Fruit fly (Drosophila melanogaster) whole organism, embryonic: ENCODE results near the gene CG1440.
A peak's percentile ranks its signal among the peaks of the same experiment; 100 is the strongest.

ENCODE experiments used
- ATbp ChIP-seq: fragments of 200-800 bp; sonication (Bioruptor generic); optimal IDR thresholded peaks from 2 replicates; lab custom pipeline; 2017; ENCODE audit warnings: missing biosample characterization, mild to moderate bottlenecking, missing genetic modification characterization, missing genetic modification reagents
- CG10209 ChIP-seq: fragments of 200-800 bp; sonication (Bioruptor generic); optimal IDR thresholded peaks from 3 replicates; lab custom pipeline; 2017; ENCODE audit warnings: missing biosample characterization, mild to moderate bottlenecking, missing genetic modification characterization, missing genetic modification reagents
- CG10366 ChIP-seq: fragments of 200-800 bp; sonication (Bioruptor generic); IDR thresholded peaks from 2 replicates; pipeline ENCODE4 v1.3.6; 2022; ENCODE audit warnings: missing biosample characterization, missing genetic modification characterization
- CG11247 ChIP-seq: fragments of 200-800 bp; sonication (Bioruptor generic); IDR thresholded peaks from 2 replicates; pipeline ENCODE4 v1.3.6; 2022; ENCODE audit warnings: missing biosample characterization, missing genetic modification characterization
- CG13624 ChIP-seq: fragments of 200-800 bp; sonication (Bioruptor generic); optimal IDR thresholded peaks from 2 replicates; lab custom pipeline; 2016; ENCODE audit warnings: missing biosample characterization, missing genetic modification characterization
- CG1603 ChIP-seq: fragments of 200-800 bp; sonication (Bioruptor generic); optimal IDR thresholded peaks from 2 replicates; lab custom pipeline; 2019; ENCODE audit warnings: missing biosample characterization, mild to moderate bottlenecking, missing genetic modification characterization, moderate library complexity
- CG17829 ChIP-seq: fragments of 200-800 bp; optimal IDR thresholded peaks from 2 replicates; lab custom pipeline; 2019; ENCODE audit warnings: missing biosample characterization, mild to moderate bottlenecking, missing genetic modification characterization, moderate library complexity
- CG18262 ChIP-seq: fragments of 200-800 bp; optimal IDR thresholded peaks from 3 replicates; lab custom pipeline; 2019; ENCODE audit warnings: missing biosample characterization, mild to moderate bottlenecking, missing genetic modification characterization, moderate library complexity
- CG2199 ChIP-seq: fragments of 200-800 bp; sonication (Bioruptor generic); IDR thresholded peaks from 3 replicates; pipeline ENCODE4 v1.3.6; 2022; ENCODE audit warnings: missing biosample characterization, missing genetic modification characterization
- CG3838 ChIP-seq: fragments of 200-800 bp; sonication (Bioruptor generic); optimal IDR thresholded peaks from 3 replicates; lab custom pipeline; 2016; ENCODE audit warnings: missing biosample characterization, missing genetic modification characterization
- CG4854 ChIP-seq: fragments of 200-800 bp; sonication (Bioruptor generic); optimal IDR thresholded peaks from 2 replicates; lab custom pipeline; 2016; ENCODE audit warnings: missing biosample characterization, missing genetic modification characterization, inconsistent platforms
- CG6683 ChIP-seq: fragments of 200-800 bp; sonication (Bioruptor generic); optimal IDR thresholded peaks from 2 replicates; lab custom pipeline; 2017; ENCODE audit warnings: missing biosample characterization, mild to moderate bottlenecking, missing genetic modification characterization, missing genetic modification reagents
- CTCF ChIP-seq: fragments of 200-800 bp; sonication (Bioruptor generic); optimal IDR thresholded peaks from 2 replicates; lab custom pipeline; 2017; ENCODE audit warnings: missing biosample characterization, mild to moderate bottlenecking, missing genetic modification characterization, moderate library complexity
- Chrac-16 ChIP-seq: fragments of 200-800 bp; sonication (Bioruptor generic); optimal IDR thresholded peaks from 3 replicates; lab custom pipeline; 2016; ENCODE audit warnings: missing biosample characterization, missing genetic modification characterization
- Doc3 ChIP-seq: fragments of 200-800 bp; sonication (Bioruptor generic); IDR thresholded peaks from 3 replicates; pipeline ENCODE4 v1.3.6; 2022; ENCODE audit warnings: missing biosample characterization, missing genetic modification characterization; ENCODE audit not compliant: partially characterized antibody
- Fer1 ChIP-seq: fragments of 200-800 bp; sonication (Bioruptor generic); optimal IDR thresholded peaks from 2 replicates; lab custom pipeline; 2017; ENCODE audit warnings: missing biosample characterization, mild to moderate bottlenecking, missing genetic modification characterization
- Kr ChIP-seq: fragments of 200-800 bp; sonication (Bioruptor generic); optimal IDR thresholded peaks from 2 replicates; lab custom pipeline; 2017; ENCODE audit warnings: missing biosample characterization, mild to moderate bottlenecking, missing genetic modification characterization
- Lpt ChIP-seq: fragments of >200 bp; optimal IDR thresholded peaks from 2 replicates; lab custom pipeline; 2018; ENCODE audit warnings: missing biosample characterization, missing genetic modification characterization
- MESR4 ChIP-seq: fragments of 200-800 bp; sonication (Bioruptor generic); optimal IDR thresholded peaks from 2 replicates; lab custom pipeline; 2018; ENCODE audit warnings: missing biosample characterization, mild to moderate bottlenecking, missing genetic modification characterization, moderate library complexity
- Oli ChIP-seq: fragments of 200-800 bp; sonication (Bioruptor generic); optimal IDR thresholded peaks from 2 replicates; lab custom pipeline; 2018; ENCODE audit warnings: missing biosample characterization, mild to moderate bottlenecking, missing genetic modification characterization, moderate library complexity
- Ravus ChIP-seq: fragments of 200-800 bp; sonication (Bioruptor generic); IDR thresholded peaks from 2 replicates; pipeline ENCODE4 v1.3.6; 2022; ENCODE audit warnings: missing biosample characterization, missing genetic modification characterization
- Rfx ChIP-seq: fragments of 200-800 bp; sonication (Bioruptor generic); IDR thresholded peaks from 2 replicates; pipeline ENCODE4 v1.3.6; 2022; ENCODE audit warnings: missing biosample characterization, missing genetic modification characterization
- Sox100B ChIP-seq: fragments of 200-800 bp; sonication (Bioruptor generic); optimal IDR thresholded peaks from 3 replicates; lab custom pipeline; 2018; ENCODE audit warnings: missing biosample characterization, mild to moderate bottlenecking, missing genetic modification characterization
- Sox102F ChIP-seq: fragments of 200-800 bp; sonication (Bioruptor generic); optimal IDR thresholded peaks from 2 replicates; lab custom pipeline; 2018; ENCODE audit warnings: missing biosample characterization, mild to moderate bottlenecking, missing genetic modification characterization, moderate library complexity
- Sry-δ ChIP-seq: fragments of 200-800 bp; sonication (Bioruptor generic); optimal IDR thresholded peaks from 2 replicates; lab custom pipeline; 2016; ENCODE audit warnings: missing biosample characterization, missing genetic modification characterization
- Stat92E ChIP-seq, 3 experiments: fragments of >200 bp in 2 of 3; fragments of 200-800 bp in 1 of 3; sonication (Bioruptor generic) in 1 of 3; optimal IDR thresholded peaks; 2 replicates each; lab custom pipeline; 2017 to 2019; ENCODE audit warnings: missing biosample characterization in 3 of 3, missing genetic modification characterization in 3 of 3, mild to moderate bottlenecking in 1 of 3, moderate library complexity in 1 of 3
- Taf1 ChIP-seq: fragments of 200-800 bp; sonication (Bioruptor generic); IDR thresholded peaks from 2 replicates; pipeline ENCODE4 v1.3.6; 2022; ENCODE audit warnings: missing biosample characterization, missing genetic modification characterization
- Vsx1 ChIP-seq: fragments of 200-800 bp; sonication (Bioruptor generic); optimal IDR thresholded peaks from 2 replicates; lab custom pipeline; 2017; ENCODE audit warnings: missing biosample characterization, mild to moderate bottlenecking, missing genetic modification characterization, missing genetic modification reagents
- Xbp1 ChIP-seq: fragments of 200-800 bp; sonication (Bioruptor generic); optimal IDR thresholded peaks from 3 replicates; lab custom pipeline; 2016; ENCODE audit warnings: missing biosample characterization, mild to moderate bottlenecking, missing genetic modification characterization
- ab ChIP-seq: fragments of 200-800 bp; sonication (Bioruptor generic); optimal IDR thresholded peaks from 2 replicates; lab custom pipeline; 2016; ENCODE audit warnings: missing biosample characterization, missing genetic modification characterization
- ac ChIP-seq: fragments of 200-800 bp; sonication (Bioruptor generic); optimal IDR thresholded peaks from 3 replicates; lab custom pipeline; 2017; ENCODE audit warnings: missing biosample characterization, mild to moderate bottlenecking, missing genetic modification characterization
- aop ChIP-seq: fragments of 200-800 bp; sonication (Bioruptor generic); IDR thresholded peaks from 2 replicates; pipeline ENCODE4 v1.3.6; 2022; ENCODE audit warnings: missing biosample characterization, missing genetic modification characterization
- dmrt11E ChIP-seq: fragments of 200-800 bp; sonication (Bioruptor generic); optimal IDR thresholded peaks from 3 replicates; lab custom pipeline; 2018; ENCODE audit warnings: missing biosample characterization, mild to moderate bottlenecking, missing genetic modification characterization, moderate library complexity
- en ChIP-seq: fragments of 200-800 bp; sonication (Bioruptor generic); optimal IDR thresholded peaks from 2 replicates; lab custom pipeline; 2016; ENCODE audit warnings: missing biosample characterization, missing genetic modification characterization
- exex ChIP-seq: fragments of 200-800 bp; sonication (Bioruptor generic); optimal IDR thresholded peaks from 4 replicates; lab custom pipeline; 2018; ENCODE audit warnings: missing biosample characterization, mild to moderate bottlenecking, missing genetic modification characterization, moderate library complexity
- gce ChIP-seq: fragments of 200-800 bp; sonication (Bioruptor generic); IDR thresholded peaks from 3 replicates; pipeline ENCODE4 v1.3.6; 2022; ENCODE audit warnings: missing biosample characterization, missing genetic modification characterization
- insv ChIP-seq, 2 experiments: fragments of 200-800 bp; sonication (Bioruptor generic); optimal IDR thresholded peaks; 3 replicates each; lab custom pipeline; 2016 to 2018; ENCODE audit warnings: missing biosample characterization in 2 of 2, missing genetic modification characterization in 2 of 2
- lmd ChIP-seq: fragments of 200-800 bp; sonication (Bioruptor generic); IDR thresholded peaks from 2 replicates; pipeline ENCODE4 v1.3.6; 2022; ENCODE audit warnings: missing biosample characterization, missing genetic modification characterization
- nerfin-1 ChIP-seq: fragments of 200-800 bp; sonication (Bioruptor generic); optimal IDR thresholded peaks from 3 replicates; lab custom pipeline; 2019; ENCODE audit warnings: missing biosample characterization, mild to moderate bottlenecking, missing genetic modification characterization, moderate library complexity
- nom ChIP-seq: fragments of 200-800 bp; sonication (Bioruptor generic); optimal IDR thresholded peaks from 2 replicates; lab custom pipeline; 2017; ENCODE audit warnings: missing biosample characterization, missing genetic modification characterization, mild to moderate bottlenecking, moderate library complexity, missing genetic modification reagents
- psq ChIP-seq: fragments of 200-800 bp; sonication (Bioruptor generic); optimal IDR thresholded peaks from 2 replicates; lab custom pipeline; 2017; ENCODE audit warnings: missing biosample characterization, missing genetic modification characterization
- pum ChIP-seq: fragments of 200-800 bp; sonication (Bioruptor generic); optimal IDR thresholded peaks from 2 replicates; lab custom pipeline; 2016; ENCODE audit warnings: missing biosample characterization, missing genetic modification characterization
- pzg ChIP-seq: fragments of 200-800 bp; sonication (Bioruptor generic); optimal IDR thresholded peaks from 3 replicates; lab custom pipeline; 2018; ENCODE audit warnings: missing biosample characterization, mild to moderate bottlenecking, missing genetic modification characterization, moderate library complexity
- ro ChIP-seq: fragments of 200-800 bp; sonication (Bioruptor generic); IDR thresholded peaks from 2 replicates; pipeline ENCODE4 v1.3.6; 2022; ENCODE audit warnings: missing biosample characterization, missing genetic modification characterization
- scrt ChIP-seq: fragments of 200-800 bp; sonication (Bioruptor generic); optimal IDR thresholded peaks from 2 replicates; lab custom pipeline; 2018; ENCODE audit warnings: missing biosample characterization, mild to moderate bottlenecking, missing genetic modification characterization, moderate library complexity
- sisA ChIP-seq: fragments of 200-800 bp; sonication (Bioruptor generic); IDR thresholded peaks from 2 replicates; pipeline ENCODE4 v1.3.6; 2022; ENCODE audit warnings: missing biosample characterization, missing genetic modification characterization
- ssp ChIP-seq: fragments of 200-800 bp; sonication (Bioruptor generic); IDR thresholded peaks from 2 replicates; pipeline ENCODE4 v1.3.6; 2022; ENCODE audit warnings: missing biosample characterization, missing genetic modification characterization
- unpg ChIP-seq: fragments of 200-800 bp; sonication (Bioruptor generic); optimal IDR thresholded peaks from 3 replicates; lab custom pipeline; 2018; ENCODE audit warnings: missing biosample characterization, mild to moderate bottlenecking, missing genetic modification characterization, moderate library complexity
- wor ChIP-seq: fragments of 200-800 bp; sonication (Bioruptor generic); IDR thresholded peaks from 2 replicates; pipeline ENCODE4 v1.3.6; 2022; ENCODE audit warnings: missing biosample characterization, missing genetic modification characterization
- z ChIP-seq: fragments of 200-800 bp; sonication (Bioruptor generic); IDR thresholded peaks from 3 replicates; pipeline ENCODE4 v1.3.6; 2022; ENCODE audit warnings: missing biosample characterization, missing genetic modification characterization
- zfh1 ChIP-seq: fragments of 200-800 bp; sonication (Bioruptor generic); IDR thresholded peaks from 3 replicates; pipeline ENCODE4 v1.3.6; 2022; ENCODE audit warnings: missing biosample characterization, missing genetic modification characterization

Gene CG1440

dm6 chrX:8407124-8407775 is 29.6 kb upstream of the CG1440 start, which contains the start of gene PIG-T (continued):
- TF ChIP-seq Stat92E (GFP tag; optimal IDR thresholded peaks at IDR 0.05; lab: Kevin White, UChicago): no peak
- TF ChIP-seq unpg (GFP tag; lab: Kevin White, UChicago): no peak
- no peak for TF ChIP-seq Fer1 (GFP tag; lab: Kevin White, UChicago)
- TF ChIP-seq Sox100B: no peak
- TF ChIP-seq Taf1 (GFP tag; lab: Robert Waterston, UW): no peak
- no peak for TF ChIP-seq aop (GFP tag; lab: Robert Waterston, UW)
- TF ChIP-seq Chrac-16: no peak
- TF ChIP-seq CG13624 (GFP tag; lab: Kevin White, UChicago): no peak
- TF ChIP-seq CG6683: no peak
- no peak for TF ChIP-seq Ravus
- no peak for TF ChIP-seq psq (GFP tag; lab: Kevin White, UChicago)
- TF ChIP-seq Vsx1: no peak
- TF ChIP-seq Kr (GFP tag; lab: Kevin White, UChicago): no peak
- no peak for TF ChIP-seq zfh1 (GFP tag; lab: Robert Waterston, UW)
- no peak for TF ChIP-seq Oli
- no peak for TF ChIP-seq CG10209 (GFP tag; lab: Kevin White, UChicago)
- peak; percentile 17; the same call in 1 of the 2 replicates for TF ChIP-seq Rfx
- TF ChIP-seq pzg (GFP tag; lab: Kevin White, UChicago): peak; percentile 82
- no peak for TF ChIP-seq dmrt11E
- no peak for TF ChIP-seq exex (tag; lab: Kevin White, UChicago)
- no peak for TF ChIP-seq nom
- TF ChIP-seq CG11247 (GFP tag; lab: Robert Waterston, UW): no peak
- TF ChIP-seq Lpt: no peak
- TF ChIP-seq CG17829 (tag; lab: Kevin White, UChicago): peak; percentile 24
- no peak for TF ChIP-seq Sox102F (GFP tag; lab: Kevin White, UChicago)
- TF ChIP-seq CG10366 (GFP tag; lab: Robert Waterston, UW): no peak
- no peak for TF ChIP-seq ssp
- no peak for TF ChIP-seq gce (GFP tag; lab: Robert Waterston, UW)
- TF ChIP-seq Doc3 (GFP tag; lab: Robert Waterston, UW): no peak
- TF ChIP-seq lmd: no peak
- no peak for TF ChIP-seq ro (GFP tag; lab: Robert Waterston, UW)
- TF ChIP-seq Sry-δ (GFP tag; lab: Kevin White, UChicago): peak; percentile 78
- TF ChIP-seq wor (GFP tag; lab: Robert Waterston, UW): no peak
- TF ChIP-seq scrt (GFP tag; lab: Kevin White, UChicago): no peak
- peak; percentile 22 for TF ChIP-seq nerfin-1 (tag; lab: Kevin White, UChicago)
- TF ChIP-seq ATbp (GFP tag; lab: Kevin White, UChicago): no peak
- TF ChIP-seq CG4854 (GFP tag; lab: Kevin White, UChicago): no peak
- no peak for TF ChIP-seq CTCF (GFP tag; lab: Kevin White, UChicago)
- peak; percentile 67 for TF ChIP-seq CG1603 (tag; lab: Kevin White, UChicago)
- no peak for TF ChIP-seq pum
- TF ChIP-seq sisA (GFP tag; lab: Robert Waterston, UW): no peak
- no peak for TF ChIP-seq ab
- no peak for TF ChIP-seq en (GFP tag; lab: Kevin White, UChicago)
- TF ChIP-seq z: no peak
- TF ChIP-seq CG18262 (tag; lab: Kevin White, UChicago): no peak
- peak; percentile 3 for TF ChIP-seq Xbp1 (GFP tag; lab: Kevin White, UChicago)
- no peak for TF ChIP-seq ac (GFP tag; lab: Kevin White, UChicago)
- TF ChIP-seq CG3838 (GFP tag; lab: Kevin White, UChicago): no peak
- peak; percentile 50 for TF ChIP-seq MESR4 (GFP tag; lab: Kevin White, UChicago)
- TF ChIP-seq insv (GFP tag; optimal IDR thresholded peaks at IDR 0.05; lab: Kevin White, UChicago): no peak
- no peak for TF ChIP-seq CG2199
